Comparison of ENCODE assay signal across 3 worm cellular contexts in the genomic region with DNA sequence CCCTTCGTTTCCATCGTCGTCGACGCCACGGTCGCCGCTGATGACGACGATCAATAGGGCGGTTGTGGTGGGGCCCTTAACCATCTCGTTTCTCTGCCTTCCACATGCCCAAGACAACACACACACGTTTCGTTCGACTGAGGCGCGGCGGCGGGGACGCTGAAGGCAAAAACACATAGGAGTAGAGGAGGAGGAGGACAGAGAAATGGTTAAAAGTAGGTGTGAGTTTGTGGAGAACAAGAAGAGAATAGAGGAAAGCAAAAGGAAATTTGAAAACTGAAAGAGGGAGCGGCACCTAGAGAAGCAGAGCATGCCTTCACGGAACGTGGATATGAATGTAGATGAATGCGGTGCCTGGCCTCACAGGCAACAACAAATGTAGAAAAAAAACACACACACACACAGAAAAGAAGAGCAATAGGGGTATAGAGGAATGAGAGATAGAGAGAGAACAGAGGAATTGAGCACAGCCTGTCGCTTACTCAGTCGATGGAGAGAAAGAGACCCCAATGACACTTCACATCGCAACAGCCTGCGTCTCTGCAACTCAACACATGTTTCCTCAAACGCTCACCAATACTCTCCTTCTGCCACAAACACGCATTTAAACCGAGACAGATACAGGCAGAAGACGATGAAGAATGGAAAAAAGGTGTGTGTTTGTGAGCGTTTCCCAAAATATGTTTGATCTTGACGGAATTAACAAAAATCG.
A peak's percentile ranks its signal among the peaks of the same experiment; 100 is the strongest.
TF ChIP-seq lines count a peak whose summit lies in the region.

No protein-coding gene starts in this region.

TF ChIP-seq in whole organism, L1 larva, 84 proteins besides CTCF, POLR2A, EP300 and RAD21 (continued from another document and continues in another):
- peak in 1 of 2 experiments; percentile 58 for TF ChIP-seq ztf-11 (tag; optimal IDR thresholded peaks at IDR 0.05; lab: Kevin White, UChicago)
- TF ChIP-seq nhr-20 (tag; optimal IDR thresholded peaks at IDR 0.05; lab: Kevin White, UChicago), result peak; percentile 80
- no peak for TF ChIP-seq unc-98 (GFP tag; IDR thresholded peaks at IDR 0.05; lab: Robert Waterston, UW)
- no peak for TF ChIP-seq sox-4 (tag; optimal IDR thresholded peaks at IDR 0.05; lab: Kevin White, UChicago)
- peak; percentile 68 for TF ChIP-seq dsc-1 (tag; optimal IDR thresholded peaks at IDR 0.05; lab: Kevin White, UChicago)
- TF ChIP-seq ceh-63 (GFP tag; optimal IDR thresholded peaks at IDR 0.05; lab: Kevin White, UChicago), result no peak
- TF ChIP-seq unc-130 (tag; optimal IDR thresholded peaks at IDR 0.05; lab: Kevin White, UChicago), result peak; percentile 37
- TF ChIP-seq C16A3.4 (tag; optimal IDR thresholded peaks at IDR 0.05; lab: Kevin White, UChicago), result peak; percentile 11
- no peak for TF ChIP-seq fkh-4 (tag; optimal IDR thresholded peaks at IDR 0.05; lab: Kevin White, UChicago; ENCODE audit: borderline replicate concordance)
- peak; percentile 96 for TF ChIP-seq fkh-10 (GFP tag; optimal IDR thresholded peaks at IDR 0.05; lab: Kevin White, UChicago)
- peak; percentile 41 for TF ChIP-seq nhr-77 (tag; optimal IDR thresholded peaks at IDR 0.05; lab: Kevin White, UChicago)
- TF ChIP-seq snpc-4 (tag; optimal IDR thresholded peaks at IDR 0.05; lab: Kevin White, UChicago), result peak; percentile 21
- TF ChIP-seq hlh-17 (GFP tag; optimal IDR thresholded peaks at IDR 0.05; lab: Kevin White, UChicago; ENCODE audit: borderline replicate concordance), result no peak
- peak; percentile 44 to 61 for TF ChIP-seq efl-1 (optimal IDR thresholded peaks at IDR 0.05; lab: Kevin White, UChicago)
- peak in 1 of 2 experiments; percentile 86 for TF ChIP-seq efl-1 (GFP tag; optimal IDR thresholded peaks at IDR 0.05 in 1 of 2; lab: Kevin White, UChicago)
- TF ChIP-seq nhr-76 (tag; optimal IDR thresholded peaks at IDR 0.05; lab: Kevin White, UChicago), result no peak
- TF ChIP-seq pax-3 (tag; optimal IDR thresholded peaks at IDR 0.05; lab: Kevin White, UChicago), result peak; percentile 78
- TF ChIP-seq ets-5 (GFP tag; IDR thresholded peaks at IDR 0.05; lab: Robert Waterston, UW), result no peak
- peak; percentile 82 for TF ChIP-seq swsn-7 (tag; optimal IDR thresholded peaks at IDR 0.05; lab: Kevin White, UChicago)
- TF ChIP-seq mep-1 (tag; optimal IDR thresholded peaks at IDR 0.05; lab: Kevin White, UChicago), result peak; percentile 61
- TF ChIP-seq blmp-1 (tag; optimal IDR thresholded peaks at IDR 0.05; lab: Kevin White, UChicago), result peak; percentile 13
- TF ChIP-seq unc-30 (tag; optimal IDR thresholded peaks at IDR 0.05; lab: Kevin White, UChicago), result no peak
- TF ChIP-seq egl-13 (tag; optimal IDR thresholded peaks at IDR 0.05; lab: Kevin White, UChicago), result no peak
- TF ChIP-seq Y116A8C.19 (tag; optimal IDR thresholded peaks at IDR 0.05; lab: Kevin White, UChicago; ENCODE audit: borderline replicate concordance), result no peak
- TF ChIP-seq jun-1 (tag; optimal IDR thresholded peaks at IDR 0.05; lab: Kevin White, UChicago), result peak; percentile 46
- TF ChIP-seq hpl-2 (GFP tag; optimal IDR thresholded peaks at IDR 0.05; lab: Kevin White, UChicago), result peak; percentile 23
- no peak for TF ChIP-seq nhr-84 (tag; optimal IDR thresholded peaks at IDR 0.05; lab: Kevin White, UChicago)
- TF ChIP-seq mab-9 (GFP tag; IDR thresholded peaks at IDR 0.05; lab: Robert Waterston, UW), result peak; percentile 63; the same call in 1 of the 2 replicates
- peak; percentile 38 for TF ChIP-seq nhr-237 (tag; optimal IDR thresholded peaks at IDR 0.05; lab: Kevin White, UChicago)
- no peak for TF ChIP-seq aha-1 (tag; optimal IDR thresholded peaks at IDR 0.05; lab: Kevin White, UChicago)
- TF ChIP-seq sup-37 (GFP tag; optimal IDR thresholded peaks at IDR 0.05; lab: Kevin White, UChicago), result peak; percentile 18
- TF ChIP-seq ces-1 (GFP tag; optimal IDR thresholded peaks at IDR 0.05; lab: Kevin White, UChicago), result no peak
- TF ChIP-seq nhr-28 (tag; optimal IDR thresholded peaks at IDR 0.05; lab: Kevin White, UChicago), result no peak
- TF ChIP-seq unc-62 (GFP tag; optimal IDR thresholded peaks at IDR 0.05; lab: Kevin White, UChicago), result no peak
- peak; percentile 59 for TF ChIP-seq fos-1 (tag; optimal IDR thresholded peaks at IDR 0.05; lab: Kevin White, UChicago)
- peak; percentile 53 for TF ChIP-seq ztf-4 (tag; optimal IDR thresholded peaks at IDR 0.05; lab: Kevin White, UChicago)
- TF ChIP-seq C34B4.2 (tag; optimal IDR thresholded peaks at IDR 0.05; lab: Kevin White, UChicago), result no peak
- no peak for TF ChIP-seq zip-4 (GFP tag; optimal IDR thresholded peaks at IDR 0.05; lab: Kevin White, UChicago)
- TF ChIP-seq mdl-1 (tag; optimal IDR thresholded peaks at IDR 0.05; lab: Kevin White, UChicago), result peak in 1 of 2 experiments; percentile 55
- peak; percentile 80 for TF ChIP-seq unc-86 (tag; optimal IDR thresholded peaks at IDR 0.05; lab: Kevin White, UChicago)
- peak; percentile 63 for TF ChIP-seq elt-2 (tag; optimal IDR thresholded peaks at IDR 0.05; lab: Kevin White, UChicago)

TF ChIP-seq in whole organism, L3 larva, 47 proteins besides CTCF, POLR2A, EP300 and RAD21 (continued from another document):
- peak; percentile 27 for TF ChIP-seq pqm-1 (tag; optimal IDR thresholded peaks at IDR 0.05; lab: Kevin White, UChicago)
- TF ChIP-seq elt-3 (tag; optimal IDR thresholded peaks at IDR 0.05; lab: Kevin White, UChicago), result no peak
- peak; percentile 48 for TF ChIP-seq egl-27 (tag; optimal IDR thresholded peaks at IDR 0.05; lab: Kevin White, UChicago)
- no peak for TF ChIP-seq ceh-9 (tag; optimal IDR thresholded peaks at IDR 0.05; lab: Kevin White, UChicago)
- TF ChIP-seq unc-62 (GFP tag; optimal IDR thresholded peaks at IDR 0.05; lab: Kevin White, UChicago), result peak; percentile 79
- TF ChIP-seq snpc-4 (tag; optimal IDR thresholded peaks at IDR 0.05; lab: Kevin White, UChicago), result peak; percentile 63
- no peak for TF ChIP-seq nhr-76 (tag; optimal IDR thresholded peaks at IDR 0.05; lab: Kevin White, UChicago)
- TF ChIP-seq nhr-11 (tag; optimal IDR thresholded peaks at IDR 0.05; lab: Kevin White, UChicago), result peak; percentile 60
- TF ChIP-seq elt-1 (tag; optimal IDR thresholded peaks at IDR 0.05; lab: Kevin White, UChicago), result peak; percentile 57
- no peak for TF ChIP-seq ama-1 (optimal IDR thresholded peaks at IDR 0.05; lab: Kevin White, UChicago)
- TF ChIP-seq pha-4 (tag; optimal IDR thresholded peaks at IDR 0.05; lab: Kevin White, UChicago), result peak; percentile 90
- TF ChIP-seq unc-39 (tag; optimal IDR thresholded peaks at IDR 0.05; lab: Kevin White, UChicago), result no peak
- peak; percentile 63 for TF ChIP-seq nfya-1 (tag; optimal IDR thresholded peaks at IDR 0.05; lab: Kevin White, UChicago; ENCODE audit: insufficient read depth)
- TF ChIP-seq nhr-28 (tag; optimal IDR thresholded peaks at IDR 0.05; lab: Kevin White, UChicago), result no peak
- TF ChIP-seq skn-1 (tag; optimal IDR thresholded peaks at IDR 0.05; lab: Kevin White, UChicago), result peak; percentile 24
- TF ChIP-seq ZK546.5 (tag; optimal IDR thresholded peaks at IDR 0.05; lab: Kevin White, UChicago), result no peak
- no peak for TF ChIP-seq nhr-12 (tag; optimal IDR thresholded peaks at IDR 0.05; lab: Kevin White, UChicago)
- TF ChIP-seq fos-1 (tag; optimal IDR thresholded peaks at IDR 0.05; lab: Kevin White, UChicago), result no peak
- peak; percentile 41 for TF ChIP-seq egl-5 (tag; optimal IDR thresholded peaks at IDR 0.05; lab: Kevin White, UChicago)
- no peak for TF ChIP-seq eor-1 (tag; optimal IDR thresholded peaks at IDR 0.05; lab: Kevin White, UChicago)
- no peak for TF ChIP-seq nhr-237 (tag; optimal IDR thresholded peaks at IDR 0.05; lab: Kevin White, UChicago)
- no peak for TF ChIP-seq nhr-25 (tag; optimal IDR thresholded peaks at IDR 0.05; lab: Kevin White, UChicago)
- TF ChIP-seq aly-2 (tag; optimal IDR thresholded peaks at IDR 0.05; lab: Kevin White, UChicago), result no peak
- TF ChIP-seq sea-2 (GFP tag; optimal IDR thresholded peaks at IDR 0.05; lab: Kevin White, UChicago), result no peak
- TF ChIP-seq fkh-2 (tag; optimal IDR thresholded peaks at IDR 0.05; lab: Kevin White, UChicago), result peak; percentile 40
- TF ChIP-seq nhr-77 (tag; optimal IDR thresholded peaks at IDR 0.05; lab: Kevin White, UChicago), result no peak
- TF ChIP-seq mml-1 (tag; optimal IDR thresholded peaks at IDR 0.05; lab: Kevin White, UChicago), result no peak
- TF ChIP-seq ztf-11 (tag; optimal IDR thresholded peaks at IDR 0.05; lab: Kevin White, UChicago), result no peak
- peak; percentile 68 for TF ChIP-seq elt-2 (tag; optimal IDR thresholded peaks at IDR 0.05; lab: Kevin White, UChicago)
- no peak for TF ChIP-seq daf-12 (tag; optimal IDR thresholded peaks at IDR 0.05; lab: Kevin White, UChicago)

TF ChIP-seq in whole organism, young adult, 124 proteins besides CTCF, POLR2A, EP300 and RAD21 (continued from another document and continues in another):
- no peak for TF ChIP-seq aptf-2 (GFP tag; conservative IDR thresholded peaks at IDR 0.05; lab: Robert Waterston, UW)
- no peak for TF ChIP-seq F57C9.4 (tag; optimal IDR thresholded peaks at IDR 0.05; lab: Kevin White, UChicago)
- no peak for TF ChIP-seq lsl-1 (GFP tag; optimal IDR thresholded peaks at IDR 0.05; lab: Kevin White, UChicago)
- TF ChIP-seq rec-8 (tag; optimal IDR thresholded peaks at IDR 0.05; lab: Kevin White, UChicago), result no peak
- no peak for TF ChIP-seq nhr-179 (tag; optimal IDR thresholded peaks at IDR 0.05; lab: Kevin White, UChicago)
- 0 out of 2 replicates have a peak, but pooled peaks have one; percentile 7 for TF ChIP-seq cebp-1 (GFP tag; IDR thresholded peaks at IDR 0.05; lab: Robert Waterston, UW)
- TF ChIP-seq cebp-1 (tag; optimal IDR thresholded peaks at IDR 0.05; lab: Kevin White, UChicago), result peak; percentile 87
- TF ChIP-seq ceh-91 (GFP tag; IDR thresholded peaks at IDR 0.05; lab: Robert Waterston, UW), result no peak
- peak; percentile 24 for TF ChIP-seq B0261.1 (tag; optimal IDR thresholded peaks at IDR 0.05; lab: Kevin White, UChicago)
- no peak for TF ChIP-seq nhr-120 (GFP tag; IDR thresholded peaks at IDR 0.05; lab: Robert Waterston, UW)
- TF ChIP-seq ekl-4 (GFP tag; IDR thresholded peaks at IDR 0.05; lab: Robert Waterston, UW), result 0 out of 2 replicates have a peak, but pooled peaks have one; percentile 38
- peak; percentile 83 for TF ChIP-seq lin-40 (tag; optimal IDR thresholded peaks at IDR 0.05; lab: Kevin White, UChicago)
- no peak for TF ChIP-seq tbx-9 (tag; optimal IDR thresholded peaks at IDR 0.05; lab: Kevin White, UChicago; ENCODE audit: borderline replicate concordance)
- no peak for TF ChIP-seq attf-3 (GFP tag; conservative IDR thresholded peaks at IDR 0.05; lab: Robert Waterston, UW)
- TF ChIP-seq ztf-3 (GFP tag; optimal IDR thresholded peaks at IDR 0.05; lab: Kevin White, UChicago), result no peak
- TF ChIP-seq him-1 (tag; optimal IDR thresholded peaks at IDR 0.05; lab: Kevin White, UChicago), result no peak
- TF ChIP-seq F55B11.4 (tag; optimal IDR thresholded peaks at IDR 0.05; lab: Kevin White, UChicago; ENCODE audit: borderline replicate concordance, insufficient read depth), result no peak
- TF ChIP-seq F23B12.7 (tag; optimal IDR thresholded peaks at IDR 0.05; lab: Kevin White, UChicago; ENCODE audit: insufficient read depth), result no peak
- peak; percentile 56 for TF ChIP-seq chd-7 (tag; optimal IDR thresholded peaks at IDR 0.05; lab: Kevin White, UChicago)
- TF ChIP-seq madf-10 (tag; optimal IDR thresholded peaks at IDR 0.05; lab: Kevin White, UChicago), result peak; percentile 86
- peak; percentile 86 for TF ChIP-seq K11D2.4 (GFP tag; IDR thresholded peaks at IDR 0.05; lab: Robert Waterston, UW)
- TF ChIP-seq hlh-12 (tag; optimal IDR thresholded peaks at IDR 0.05; lab: Kevin White, UChicago), result no peak
- peak; percentile 51 for TF ChIP-seq nhr-90 (tag; optimal IDR thresholded peaks at IDR 0.05; lab: Kevin White, UChicago)
- TF ChIP-seq B0336.3 (GFP tag; IDR thresholded peaks at IDR 0.05; lab: Robert Waterston, UW), result peak; percentile 85
- TF ChIP-seq sea-2 (GFP tag; IDR thresholded peaks at IDR 0.05; lab: Robert Waterston, UW), result no peak
- TF ChIP-seq rcor-1 (GFP tag; IDR thresholded peaks at IDR 0.05; lab: Robert Waterston, UW), result 0 out of 2 replicates have a peak, but pooled peaks have one; percentile 14
- no peak for TF ChIP-seq attf-6 (GFP tag; IDR thresholded peaks at IDR 0.05; lab: Robert Waterston, UW)
- TF ChIP-seq aptf-3 (GFP tag; IDR thresholded peaks at IDR 0.05; lab: Robert Waterston, UW), result no peak
- TF ChIP-seq B0019.2 (GFP tag; conservative IDR thresholded peaks at IDR 0.05; lab: Robert Waterston, UW), result no peak
- TF ChIP-seq Y56A3A.18 (GFP tag; IDR thresholded peaks at IDR 0.05; lab: Robert Waterston, UW), result 0 out of 2 replicates have a peak, but pooled peaks have one; percentile 12
- 0 out of 2 replicates have a peak, but pooled peaks have one; percentile 30 for TF ChIP-seq bed-1 (GFP tag; IDR thresholded peaks at IDR 0.05; lab: Robert Waterston, UW)
- TF ChIP-seq unc-62 (GFP tag; optimal IDR thresholded peaks at IDR 0.05; lab: Kevin White, UChicago), result peak; percentile 56
- TF ChIP-seq tbp1 (GFP tag; optimal IDR thresholded peaks at IDR 0.05; lab: Kevin White, UChicago), result peak; percentile 51
- no peak for TF ChIP-seq Y53F4B.3 (GFP tag; IDR thresholded peaks at IDR 0.05; lab: Robert Waterston, UW)
- TF ChIP-seq ceh-79 (tag; optimal IDR thresholded peaks at IDR 0.05; lab: Kevin White, UChicago), result no peak
- peak; percentile 38 for TF ChIP-seq mcd-1 (GFP tag; IDR thresholded peaks at IDR 0.05; lab: Robert Waterston, UW)
- no peak for TF ChIP-seq C17E4.6 (GFP tag; IDR thresholded peaks at IDR 0.05; lab: Robert Waterston, UW)
- no peak for TF ChIP-seq hlh-26 (GFP tag; conservative IDR thresholded peaks at IDR 0.05; lab: Robert Waterston, UW)
- peak; percentile 65 for TF ChIP-seq gei-17 (GFP tag; optimal IDR thresholded peaks at IDR 0.05; lab: Kevin White, UChicago)
- TF ChIP-seq xnd-1 (tag; optimal IDR thresholded peaks at IDR 0.05; lab: Kevin White, UChicago), result no peak
- no peak for TF ChIP-seq ztf-6 (GFP tag; IDR thresholded peaks at IDR 0.05; lab: Robert Waterston, UW)
- TF ChIP-seq ceh-58 (GFP tag; IDR thresholded peaks at IDR 0.05; lab: Robert Waterston, UW), result no peak
- TF ChIP-seq T07F8.4 (tag; optimal IDR thresholded peaks at IDR 0.05; lab: Kevin White, UChicago), result no peak
- no peak for TF ChIP-seq mes-4 (tag; optimal IDR thresholded peaks at IDR 0.05; lab: Kevin White, UChicago)
- no peak for TF ChIP-seq repo-1 (tag; optimal IDR thresholded peaks at IDR 0.05; lab: Kevin White, UChicago)
- no peak for TF ChIP-seq lag-1 (GFP tag; IDR thresholded peaks at IDR 0.05; lab: Robert Waterston, UW)
- no peak for TF ChIP-seq ccch-3 (GFP tag; optimal IDR thresholded peaks at IDR 0.05; lab: Kevin White, UChicago)
- TF ChIP-seq mxl-1 (tag; optimal IDR thresholded peaks at IDR 0.05; lab: Kevin White, UChicago), result no peak
- TF ChIP-seq lsy-27 (tag; optimal IDR thresholded peaks at IDR 0.05; lab: Kevin White, UChicago; ENCODE audit: borderline replicate concordance, insufficient read depth), result no peak
- no peak for TF ChIP-seq madf-8 (GFP tag; conservative IDR thresholded peaks at IDR 0.05; lab: Robert Waterston, UW)
- TF ChIP-seq pha-4 (tag; optimal IDR thresholded peaks at IDR 0.05; lab: Kevin White, UChicago), result no peak
- TF ChIP-seq bed-2 (GFP tag; IDR thresholded peaks at IDR 0.05; lab: Robert Waterston, UW), result no peak
- peak; percentile 85 for TF ChIP-seq dox-1 (GFP tag; IDR thresholded peaks at IDR 0.05; lab: Robert Waterston, UW)
- no peak for TF ChIP-seq F10E7.11 (tag; optimal IDR thresholded peaks at IDR 0.05; lab: Kevin White, UChicago)
- TF ChIP-seq let-607 (tag; optimal IDR thresholded peaks at IDR 0.05; lab: Kevin White, UChicago), result peak in 1 of 2 experiments; percentile 59
- TF ChIP-seq zfh-2 (GFP tag; conservative IDR thresholded peaks at IDR 0.05; lab: Robert Waterston, UW), result peak; percentile 97
- TF ChIP-seq Y67H2A.10 (GFP tag; conservative IDR thresholded peaks at IDR 0.05; lab: Robert Waterston, UW), result no peak
- TF ChIP-seq sdz-38 (tag; optimal IDR thresholded peaks at IDR 0.05; lab: Kevin White, UChicago), result no peak
- TF ChIP-seq hmg-1.2 (GFP tag; IDR thresholded peaks at IDR 0.05; lab: Robert Waterston, UW), result peak; percentile 76; the same call in 1 of the 2 replicates
- TF ChIP-seq lin-35 (GFP tag; optimal IDR thresholded peaks at IDR 0.05; lab: Kevin White, UChicago), result peak in 1 of 3 experiments; percentile 70
- TF ChIP-seq snpc-1.3 (tag; optimal IDR thresholded peaks at IDR 0.05; lab: Kevin White, UChicago; ENCODE audit: insufficient read depth), result no peak
- TF ChIP-seq lin-26 (GFP tag; IDR thresholded peaks at IDR 0.05; lab: Robert Waterston, UW), result peak; percentile 43; the same call in 1 of the 2 replicates
